Fruit fly (Drosophila melanogaster) whole organism, wandering third instar larva: ENCODE data around the gene Cpsf5.

Experiments
- Abd-B ChIP-seq: fragments of >200 bp; optimal IDR thresholded peaks from 2 replicates; lab custom pipeline; 2017; ENCODE audit warnings: missing biosample characterization, missing genetic modification characterization
- CG32264 ChIP-seq: fragments of 200-800 bp; sonication (Bioruptor generic); optimal IDR thresholded peaks from 2 replicates; lab custom pipeline; 2016; ENCODE audit warnings: missing biosample characterization, missing genetic modification characterization
- CG9705 ChIP-seq: fragments of 200-800 bp; sonication (Bioruptor generic); optimal IDR thresholded peaks from 2 replicates; lab custom pipeline; 2018; ENCODE audit warnings: missing biosample characterization, mild to moderate bottlenecking, missing genetic modification characterization
- CrebA ChIP-seq: fragments of 200-800 bp; sonication (Bioruptor generic); optimal IDR thresholded peaks from 2 replicates; lab custom pipeline; 2016; ENCODE audit warnings: missing biosample characterization, mild to moderate bottlenecking, missing genetic modification characterization, borderline replicate concordance
- Dfd ChIP-seq: fragments of >200 bp; optimal IDR thresholded peaks from 2 replicates; lab custom pipeline; 2017; ENCODE audit warnings: missing biosample characterization, missing genetic modification characterization
- Dif ChIP-seq: fragments of 200-275, 200-300 bp; sonication (Bioruptor generic); optimal IDR thresholded peaks from 2 replicates; lab custom pipeline; 2018; ENCODE audit warnings: missing biosample characterization, missing genetic modification characterization; ENCODE audit not compliant: partially characterized antibody
- GATAd ChIP-seq: sonication (Bioruptor generic); optimal IDR thresholded peaks from 2 replicates; lab custom pipeline; 2016; ENCODE audit warnings: missing biosample characterization, missing genetic modification characterization
- HLH106 ChIP-seq: fragments of 200-800 bp; optimal IDR thresholded peaks from 3 replicates; lab custom pipeline; 2019; ENCODE audit warnings: missing biosample characterization, mild to moderate bottlenecking, missing genetic modification characterization, moderate library complexity
- Hnf4 ChIP-seq: fragments of 200-800 bp; sonication (Bioruptor generic); optimal IDR thresholded peaks from 2 replicates; lab custom pipeline; 2016; ENCODE audit warnings: missing biosample characterization, mild to moderate bottlenecking, missing genetic modification characterization
- Hr83 ChIP-seq: fragments of 200-300 bp; sonication (Bioruptor generic); optimal IDR thresholded peaks from 2 replicates; lab custom pipeline; 2016; ENCODE audit warnings: missing biosample characterization, mild to moderate bottlenecking, missing genetic modification characterization, moderate library complexity; ENCODE audit not compliant: poor library complexity, severe bottlenecking
- Jra ChIP-seq: sonication (Bioruptor generic); optimal IDR thresholded peaks from 2 replicates; lab custom pipeline; 2016; ENCODE audit warnings: missing biosample characterization, missing genetic modification characterization
- Mio ChIP-seq: sonication (Bioruptor generic); optimal IDR thresholded peaks from 2 replicates; lab custom pipeline; 2016; ENCODE audit warnings: missing biosample characterization, missing genetic modification characterization
- Myc ChIP-seq: fragments of >200 bp; optimal IDR thresholded peaks from 2 replicates; lab custom pipeline; 2017
- N ChIP-seq: fragments of >200 bp; optimal IDR thresholded peaks from 2 replicates; lab custom pipeline; 2018; ENCODE audit warnings: missing biosample characterization, missing external identifiers, missing genetic modification characterization
- OdsH ChIP-seq: fragments of 200-800 bp; sonication (Bioruptor generic); optimal IDR thresholded peaks from 2 replicates; lab custom pipeline; 2016; ENCODE audit warnings: missing biosample characterization, mild to moderate bottlenecking, missing genetic modification characterization
- Rel ChIP-seq, 2 experiments: fragments of 200-800 bp; sonication (Bioruptor generic) in 1 of 2; optimal IDR thresholded peaks; 2 replicates in 1 of 2; 3 replicates in 1 of 2; lab custom pipeline; 2016 to 2019; ENCODE audit warnings: mild to moderate bottlenecking in 2 of 2, missing biosample characterization in 2 of 2, missing genetic modification characterization in 2 of 2, moderate library complexity in 1 of 2
- Vsx2 ChIP-seq: fragments of 200-300, 225-300 bp; sonication (Bioruptor generic); optimal IDR thresholded peaks from 2 replicates; lab custom pipeline; 2018; ENCODE audit warnings: missing biosample characterization, missing genetic modification characterization; ENCODE audit not compliant: partially characterized antibody
- brk ChIP-seq: fragments of 200-800 bp; sonication (Bioruptor generic); optimal IDR thresholded peaks from 2 replicates; lab custom pipeline; 2016; ENCODE audit warnings: missing biosample characterization, mild to moderate bottlenecking, missing genetic modification characterization
- dl ChIP-seq, 2 experiments: fragments of 175-275, 200-275 bp in 1 of 2; fragments of 200-275 bp in 1 of 2; sonication (Bioruptor generic); optimal IDR thresholded peaks; lab custom pipeline; 2018; ENCODE audit warnings: mild to moderate bottlenecking in 2 of 2, missing biosample characterization in 2 of 2, missing genetic modification characterization in 2 of 2, moderate library complexity in 2 of 2; ENCODE audit not compliant: partially characterized antibody in 2 of 2, insufficient read depth in 1 of 2
- dmrt93B ChIP-seq: fragments of 200-800 bp; sonication (Bioruptor generic); optimal IDR thresholded peaks from 2 replicates; lab custom pipeline; 2018; ENCODE audit warnings: missing biosample characterization, mild to moderate bottlenecking, missing genetic modification characterization
- dsf ChIP-seq: sonication (Bioruptor generic); optimal IDR thresholded peaks from 2 replicates; lab custom pipeline; 2016; ENCODE audit warnings: missing biosample characterization, missing genetic modification characterization, borderline replicate concordance
- ey ChIP-seq: fragments of 200-800 bp; sonication (Bioruptor generic); optimal IDR thresholded peaks from 2 replicates; lab custom pipeline; 2016; ENCODE audit warnings: missing biosample characterization, missing genetic modification characterization
- foxo ChIP-seq, 2 experiments: fragments of 200-800 bp; sonication (Bioruptor generic); optimal IDR thresholded peaks; 2 replicates in 1 of 2; 3 replicates in 1 of 2; lab custom pipeline; 2016 to 2017; ENCODE audit warnings: missing biosample characterization in 2 of 2, missing genetic modification characterization in 2 of 2
- fru ChIP-seq: fragments of 200-800 bp; sonication (Bioruptor generic); optimal IDR thresholded peaks from 3 replicates; lab custom pipeline; 2016; ENCODE audit warnings: missing biosample characterization, mild to moderate bottlenecking, missing genetic modification characterization
- h ChIP-seq: fragments of 200-800 bp; sonication (Bioruptor generic); optimal IDR thresholded peaks from 3 replicates; lab custom pipeline; 2016; ENCODE audit warnings: missing biosample characterization, mild to moderate bottlenecking, missing genetic modification characterization
- jim ChIP-seq: fragments of 175-275, 200-325 bp; sonication (Bioruptor generic); optimal IDR thresholded peaks from 2 replicates; lab custom pipeline; 2016; ENCODE audit warnings: missing biosample characterization, mild to moderate bottlenecking, missing genetic modification characterization
- lola ChIP-seq: fragments of >200 bp; optimal IDR thresholded peaks from 2 replicates; lab custom pipeline; 2017; ENCODE audit warnings: missing biosample characterization, missing genetic modification characterization
- pan ChIP-seq: fragments of >200 bp; optimal IDR thresholded peaks from 2 replicates; lab custom pipeline; 2017
- psq ChIP-seq: fragments of 200-800 bp; sonication (Bioruptor generic); optimal IDR thresholded peaks from 3 replicates; lab custom pipeline; 2017; ENCODE audit warnings: missing biosample characterization, mild to moderate bottlenecking, missing genetic modification characterization, moderate library complexity
- rgr ChIP-seq: fragments of 200-800 bp; sonication (Bioruptor generic); optimal IDR thresholded peaks from 3 replicates; lab custom pipeline; 2016; ENCODE audit warnings: missing biosample characterization, mild to moderate bottlenecking, missing genetic modification characterization
- sage ChIP-seq: fragments of 200-800 bp; sonication (Bioruptor generic); optimal IDR thresholded peaks from 2 replicates; lab custom pipeline; 2016; ENCODE audit warnings: missing biosample characterization, mild to moderate bottlenecking, missing genetic modification characterization
- sv ChIP-seq: fragments of 200-800 bp; sonication (Bioruptor generic); optimal IDR thresholded peaks from 3 replicates; lab custom pipeline; 2016; ENCODE audit warnings: missing biosample characterization, missing genetic modification characterization
- tai ChIP-seq: sonication (Bioruptor generic); optimal IDR thresholded peaks from 2 replicates; lab custom pipeline; 2016; ENCODE audit warnings: missing biosample characterization, missing genetic modification characterization
- usp ChIP-seq: fragments of >200 bp; optimal IDR thresholded peaks from 2 replicates; lab custom pipeline; 2017; ENCODE audit warnings: missing biosample characterization, missing genetic modification characterization
- woc ChIP-seq: sonication (Bioruptor generic); optimal IDR thresholded peaks from 2 replicates; lab custom pipeline; 2016; ENCODE audit warnings: missing biosample characterization, mild to moderate bottlenecking, missing genetic modification characterization

The Cpsf5 gene

dm6 chr3L:9399855-9400254 lies 11.0 kb upstream of the Cpsf5 start:
- no peak for TF ChIP-seq tai (GFP tag; lab: Kevin White, UChicago)
- no peak for TF ChIP-seq CrebA (GFP tag; lab: Kevin White, UChicago)
- no peak for TF ChIP-seq CG9705 (GFP tag; lab: Kevin White, UChicago)
- no peak for TF ChIP-seq HLH106 (tag; lab: Kevin White, UChicago)
- TF ChIP-seq OdsH (GFP tag; lab: Kevin White, UChicago), result no peak
- TF ChIP-seq jim (GFP tag; lab: Kevin White, UChicago), result no peak
- no peak for TF ChIP-seq pan (lab: Kevin White, UChicago)
- TF ChIP-seq Vsx2 (GFP tag; lab: Kevin White, UChicago), result no peak
- TF ChIP-seq dmrt93B (GFP tag; lab: Kevin White, UChicago), result no peak
- TF ChIP-seq N (GFP tag; lab: Kevin White, UChicago), result no peak
- TF ChIP-seq sage (GFP tag; lab: Kevin White, UChicago), result no peak
- no peak for TF ChIP-seq ey

dm6 chr3L:9400697-9401353 lies 10.0 kb upstream of the Cpsf5 start:
- TF ChIP-seq Jra (no peak), usp (GFP tag; lab: Kevin White, UChicago) (no peak), CG9705 (GFP tag; lab: Kevin White, UChicago) (no peak), sv (GFP tag; lab: Kevin White, UChicago) (no peak), dsf (GFP tag; lab: Kevin White, UChicago) (no peak), tai (GFP tag; lab: Kevin White, UChicago) (no peak), woc (no peak)

- peak; percentile 66 for TF ChIP-seq CrebA (GFP tag; lab: Kevin White, UChicago)
- TF ChIP-seq h (GFP tag; lab: Kevin White, UChicago), result no peak
- TF ChIP-seq sage (GFP tag; lab: Kevin White, UChicago), result peak; percentile 17
- peak; percentile 16 for TF ChIP-seq Jra
- no peak for TF ChIP-seq dsf (GFP tag; lab: Kevin White, UChicago)
- TF ChIP-seq tai (GFP tag; lab: Kevin White, UChicago), result no peak
- TF ChIP-seq Hnf4 (GFP tag; lab: Kevin White, UChicago), result no peak
- TF ChIP-seq N (GFP tag; lab: Kevin White, UChicago), result no peak
- TF ChIP-seq psq (GFP tag; lab: Kevin White, UChicago), result peak; percentile 57
- TF ChIP-seq GATAd (GFP tag; lab: Kevin White, UChicago), result no peak
- TF ChIP-seq Dif (GFP tag; lab: Kevin White, UChicago), result peak; percentile 92
- TF ChIP-seq Dfd (GFP tag; lab: Kevin White, UChicago), result no peak
- TF ChIP-seq dl (GFP tag; optimal IDR thresholded peaks at IDR 0.05; lab: Kevin White, UChicago; ENCODE audit: insufficient read depth in 1 of 2, partially characterized antibody in 2 of 2), result peak; percentile 66 to 89
- peak; percentile 73 for TF ChIP-seq fru
Measured at dm6 chr3L:9401354-9402156, 9.3 kb upstream of the Cpsf5 start.

dm6 chr3L:9402157-9402890 lies 8.5 kb upstream of the Cpsf5 start, which contains the start of gene eIF4E1:
Gene eIF4E1, minus strand, starts transcription at chr3L:9402460.
- TF ChIP-seq Mio (GFP tag; lab: Kevin White, UChicago) (no peak), CrebA (GFP tag; lab: Kevin White, UChicago) (no peak), h (GFP tag; lab: Kevin White, UChicago) (peak; percentile 9), foxo (GFP tag; optimal IDR thresholded peaks at IDR 0.05; lab: Kevin White, UChicago) (peak in 1 of 2 experiments; percentile 3), dsf (GFP tag; lab: Kevin White, UChicago) (no peak), brk (GFP tag; lab: Kevin White, UChicago) (no peak), Myc (lab: Kevin White, UChicago) (peak; percentile 33), fru (no peak), dmrt93B (GFP tag; lab: Kevin White, UChicago) (no peak), Abd-B (GFP tag; lab: Kevin White, UChicago) (no peak), CG32264 (GFP tag; lab: Kevin White, UChicago) (no peak), OdsH (GFP tag; lab: Kevin White, UChicago) (no peak), psq (GFP tag; lab: Kevin White, UChicago) (no peak), HLH106 (tag; lab: Kevin White, UChicago) (no peak), Vsx2 (GFP tag; lab: Kevin White, UChicago) (peak; percentile 40), lola (no peak), Jra (no peak), Hr83 (GFP tag; lab: Kevin White, UChicago) (no peak), sv (GFP tag; lab: Kevin White, UChicago) (peak; percentile 34), usp (GFP tag; lab: Kevin White, UChicago) (no peak), ey (peak; percentile 1), dl (GFP tag; optimal IDR thresholded peaks at IDR 0.05; lab: Kevin White, UChicago; ENCODE audit: insufficient read depth in 1 of 2, partially characterized antibody in 2 of 2) (peak in 1 of 2 experiments; percentile 8), Dfd (GFP tag; lab: Kevin White, UChicago) (no peak), rgr (GFP tag; lab: Kevin White, UChicago) (no peak), N (GFP tag; lab: Kevin White, UChicago) (no peak), CG9705 (GFP tag; lab: Kevin White, UChicago) (no peak), sage (GFP tag; lab: Kevin White, UChicago) (no peak), Rel (GFP tag; optimal IDR thresholded peaks at IDR 0.05; lab: Kevin White, UChicago) (no peak), Rel (tag; optimal IDR thresholded peaks at IDR 0.05; lab: Kevin White, UChicago) (peak; percentile 84), tai (GFP tag; lab: Kevin White, UChicago) (no peak)
